Worm (Caenorhabditis elegans) whole organism, late embryonic: ENCODE results near the gene sox-2.
A peak's percentile ranks its signal among the peaks of the same experiment; 100 is the strongest.

Experiments
- C38D4.7 ChIP-seq: fragments of 200-800 bp; sonication (Bioruptor generic); optimal IDR thresholded peaks from 2 replicates; lab custom pipeline; 2018; ENCODE audit warnings: mild to moderate bottlenecking, missing genetic modification characterization, moderate library complexity, missing compliant biosample characterization
- F13H6.1 ChIP-seq: sonication (generic microtip); optimal IDR thresholded peaks from 2 replicates; lab custom pipeline; 2016; ENCODE audit warnings: missing genetic modification characterization, missing compliant biosample characterization
- K02D7.2 ChIP-seq: sonication (generic microtip); optimal IDR thresholded peaks from 2 replicates; lab custom pipeline; 2017; ENCODE audit warnings: mild to moderate bottlenecking, missing genetic modification characterization, missing compliant biosample characterization
- T23F11.4 ChIP-seq: fragments of 200-800 bp; sonication (Bioruptor generic); optimal IDR thresholded peaks from 2 replicates; lab custom pipeline; 2018; ENCODE audit warnings: mild to moderate bottlenecking, missing genetic modification characterization, missing compliant biosample characterization
- Y22D7AL.16 ChIP-seq: sonication (generic microtip); optimal IDR thresholded peaks from 2 replicates; lab custom pipeline; 2016; ENCODE audit warnings: missing genetic modification characterization, missing compliant biosample characterization
- ama-1 ChIP-seq: fragments of 150-350 bp; optimal IDR thresholded peaks from 2 replicates; lab custom pipeline; 2014
- ceh-18 ChIP-seq: sonication (generic microtip); optimal IDR thresholded peaks from 2 replicates; lab custom pipeline; 2016; ENCODE audit warnings: missing genetic modification characterization, missing compliant biosample characterization
- ceh-19 ChIP-seq: fragments of 200-800 bp; sonication (Bioruptor generic); optimal IDR thresholded peaks from 2 replicates; lab custom pipeline; 2018; ENCODE audit warnings: mild to moderate bottlenecking, missing genetic modification characterization, missing compliant biosample characterization
- ceh-2 ChIP-seq: sonication (generic microtip); optimal IDR thresholded peaks from 2 replicates; lab custom pipeline; 2016; ENCODE audit warnings: missing genotype, missing genetic modification characterization, missing compliant biosample characterization
- ceh-24 ChIP-seq: sonication (generic microtip); optimal IDR thresholded peaks from 2 replicates; lab custom pipeline; 2016; ENCODE audit warnings: mild to moderate bottlenecking, missing genetic modification characterization, missing compliant biosample characterization
- ceh-30 ChIP-seq: fragments of 150-350 bp; optimal IDR thresholded peaks from 2 replicates; lab custom pipeline; 2014; ENCODE audit warnings: missing biosample characterization, missing genetic modification characterization
- ceh-31 ChIP-seq: sonication (generic microtip); optimal IDR thresholded peaks from 2 replicates; lab custom pipeline; 2016; ENCODE audit warnings: missing genetic modification characterization, missing compliant biosample characterization
- ceh-34 ChIP-seq: sonication (generic microtip); optimal IDR thresholded peaks from 2 replicates; lab custom pipeline; 2016; ENCODE audit warnings: mild to moderate bottlenecking, missing genetic modification characterization, missing compliant biosample characterization
- ceh-45 ChIP-seq: fragments of 200-800 bp; sonication (Bioruptor generic); IDR thresholded peaks from 2 replicates; pipeline ENCODE4 v1.3.6; 2022; ENCODE audit warnings: missing genetic modification reagents, missing genetic modification characterization, missing compliant biosample characterization
- ceh-48 ChIP-seq: sonication (generic microtip); optimal IDR thresholded peaks from 2 replicates; lab custom pipeline; 2016; ENCODE audit warnings: missing genetic modification characterization, inconsistent platforms, missing compliant biosample characterization
- ceh-6 ChIP-seq: fragments of 200-800 bp; sonication (Bioruptor generic); optimal IDR thresholded peaks from 2 replicates; lab custom pipeline; 2018; ENCODE audit warnings: mild to moderate bottlenecking, missing genetic modification characterization, missing compliant biosample characterization
- ceh-9 ChIP-seq: sonication (generic microtip); optimal IDR thresholded peaks from 2 replicates; lab custom pipeline; 2016; ENCODE audit warnings: mild to moderate bottlenecking, missing genetic modification characterization, inconsistent platforms, missing compliant biosample characterization
- dve-1 ChIP-seq: sonication (generic microtip); optimal IDR thresholded peaks from 2 replicates; lab custom pipeline; 2017; ENCODE audit warnings: antibody characterized with exemption, mild to moderate bottlenecking, missing genetic modification characterization, missing compliant biosample characterization
- elt-2 ChIP-seq: sonication (generic microtip); optimal IDR thresholded peaks from 2 replicates; lab custom pipeline; 2016; ENCODE audit warnings: missing genetic modification reagents, missing genetic modification characterization, missing compliant biosample characterization
- ets-4 ChIP-seq: sonication (generic microtip); optimal IDR thresholded peaks from 2 replicates; lab custom pipeline; 2016; ENCODE audit warnings: missing genetic modification characterization, missing compliant biosample characterization
- fax-1 ChIP-seq: sonication (generic microtip); optimal IDR thresholded peaks from 2 replicates; lab custom pipeline; 2016; ENCODE audit warnings: missing genotype, missing genetic modification characterization, missing compliant biosample characterization
- gmeb-2 ChIP-seq: sonication (generic microtip); optimal IDR thresholded peaks from 2 replicates; lab custom pipeline; 2016; ENCODE audit warnings: missing genetic modification characterization, inconsistent platforms, missing compliant biosample characterization
- hlh-6 ChIP-seq: sonication (generic microtip); optimal IDR thresholded peaks from 2 replicates; lab custom pipeline; 2016; ENCODE audit warnings: missing genotype, missing genetic modification characterization, missing compliant biosample characterization
- hlh-8 ChIP-seq: sonication (generic microtip); optimal IDR thresholded peaks from 2 replicates; lab custom pipeline; 2016; ENCODE audit warnings: missing genotype, missing genetic modification characterization, missing compliant biosample characterization
- madf-2 ChIP-seq: sonication (generic microtip); optimal IDR thresholded peaks from 2 replicates; lab custom pipeline; 2017; ENCODE audit warnings: missing genetic modification characterization, missing compliant biosample characterization
- nfya-1 ChIP-seq: sonication (generic microtip); optimal IDR thresholded peaks from 2 replicates; lab custom pipeline; 2017; ENCODE audit warnings: missing genetic modification characterization, mild to moderate bottlenecking, missing compliant biosample characterization, antibody characterized with exemption, moderate library complexity
- nhr-11 ChIP-seq: fragments of 150-350 bp; optimal IDR thresholded peaks from 2 replicates; lab custom pipeline; 2014; ENCODE audit warnings: missing biosample characterization, missing genetic modification characterization
- odd-2 ChIP-seq: sonication (generic microtip); optimal IDR thresholded peaks from 2 replicates; lab custom pipeline; 2017; ENCODE audit warnings: antibody characterized with exemption, mild to moderate bottlenecking, missing genetic modification characterization, missing compliant biosample characterization
- pag-3 ChIP-seq: sonication (generic microtip); optimal IDR thresholded peaks from 2 replicates; lab custom pipeline; 2016; ENCODE audit warnings: missing compliant biosample characterization, missing genetic modification characterization, borderline replicate concordance
- pax-1 ChIP-seq: fragments of 150-350 bp; optimal IDR thresholded peaks from 2 replicates; lab custom pipeline; 2014; ENCODE audit warnings: missing biosample characterization, missing genetic modification characterization
- pha-2 ChIP-seq: sonication (generic microtip); optimal IDR thresholded peaks from 2 replicates; lab custom pipeline; 2017; ENCODE audit warnings: mild to moderate bottlenecking, missing genetic modification characterization, missing compliant biosample characterization
- pha-4 ChIP-seq: fragments of 150-350 bp; optimal IDR thresholded peaks from 2 replicates; lab custom pipeline; 2018; ENCODE audit warnings: missing biosample characterization, missing genetic modification reagents, missing genetic modification characterization
- ref-2 ChIP-seq: sonication (generic microtip); optimal IDR thresholded peaks from 2 replicates; lab custom pipeline; 2016; ENCODE audit warnings: missing genetic modification characterization, missing compliant biosample characterization
- sox-2 ChIP-seq: fragments of 200-800 bp; sonication (Bioruptor generic); IDR thresholded peaks from 2 replicates; pipeline ENCODE4 v1.3.6; 2022; ENCODE audit warnings: missing genetic modification reagents, missing genetic modification characterization, missing compliant biosample characterization
- unc-55 ChIP-seq: sonication (generic microtip); optimal IDR thresholded peaks from 2 replicates; lab custom pipeline; 2017; ENCODE audit warnings: missing biosample characterization, missing genetic modification reagents, missing genetic modification characterization
- unc-86 ChIP-seq: sonication (generic microtip); optimal IDR thresholded peaks from 2 replicates; lab custom pipeline; 2016; ENCODE audit warnings: missing genetic modification characterization, missing compliant biosample characterization
- zip-5 ChIP-seq: sonication (generic microtip); optimal IDR thresholded peaks from 2 replicates; lab custom pipeline; 2016; ENCODE audit warnings: missing genetic modification characterization, missing compliant biosample characterization

Gene sox-2

ce11 chrX:7469907-7470306, 6.4 kb upstream of the sox-2 start:
- TF ChIP-seq sox-2 (GFP tag; lab: Robert Waterston, UW) (peak; percentile 77; the same call in 1 of the 2 replicates), pha-2 (no peak), ceh-31 (tag; lab: Kevin White, UChicago) (peak; percentile 16)

- TF ChIP-seq madf-2 (tag; lab: Kevin White, UChicago) (no peak), gmeb-2 (tag; lab: Kevin White, UChicago) (no peak), pag-3 (no peak), zip-5 (tag; lab: Kevin White, UChicago) (no peak)
- TF ChIP-seq, all 69 proteins: peak for 0
These were observed 3.1 kb upstream of the sox-2 start for ce11 chrX:7466682-7467081.

- no peak for TF ChIP-seq ceh-48
- TF ChIP-seq ceh-30: no peak
- TF ChIP-seq nhr-11 (tag; lab: Kevin White, UChicago): no peak
- no peak for TF ChIP-seq ceh-19 (GFP tag; lab: Kevin White, UChicago)
- TF ChIP-seq ceh-34 (tag; lab: Kevin White, UChicago): peak; percentile 48
- peak; percentile 47 for TF ChIP-seq nfya-1 (tag; lab: Kevin White, UChicago)
- TF ChIP-seq ceh-18 (tag; lab: Kevin White, UChicago): no peak
- TF ChIP-seq Y22D7AL.16 (tag; lab: Kevin White, UChicago): no peak
- TF ChIP-seq K02D7.2 (tag; lab: Kevin White, UChicago): no peak
- TF ChIP-seq fax-1: no peak
- no peak for TF ChIP-seq elt-2 (tag; lab: Kevin White, UChicago)
- no peak for TF ChIP-seq pha-4 (tag; lab: Kevin White, UChicago)
- no peak for TF ChIP-seq hlh-8 (tag; lab: Kevin White, UChicago)
- no peak for TF ChIP-seq pag-3
- no peak for TF ChIP-seq ets-4 (tag; lab: Kevin White, UChicago)
- TF ChIP-seq ceh-2: no peak
- no peak for TF ChIP-seq ceh-6
These were observed 853 bp upstream of the sox-2 start for ce11 chrX:7464389-7464788.

ce11 chrX:7460516-7460915, 3.0 kb downstream of the sox-2 start:
- no peak for TF ChIP-seq odd-2
- TF ChIP-seq nfya-1 (tag; lab: Kevin White, UChicago): peak; percentile 93
- peak; percentile 2 for TF ChIP-seq ceh-34 (tag; lab: Kevin White, UChicago)
- no peak for TF ChIP-seq sox-2 (GFP tag; lab: Robert Waterston, UW)
- TF ChIP-seq ref-2 (tag; lab: Kevin White, UChicago): peak; percentile 47
- no peak for TF ChIP-seq elt-2 (tag; lab: Kevin White, UChicago)
- peak; percentile 67 for TF ChIP-seq ceh-31 (tag; lab: Kevin White, UChicago)
- TF ChIP-seq ceh-45 (GFP tag; lab: Robert Waterston, UW): no peak
- TF ChIP-seq pha-2: no peak
- TF ChIP-seq pax-1 (tag; lab: Kevin White, UChicago): no peak
- peak; percentile 19 for TF ChIP-seq hlh-6 (tag; lab: Kevin White, UChicago)

ce11 chrX:7457154-7457674, 6.3 kb downstream of the sox-2 start:
- TF ChIP-seq F13H6.1 (no peak), ceh-45 (GFP tag; lab: Robert Waterston, UW) (no peak), ceh-31 (tag; lab: Kevin White, UChicago) (peak; percentile 41), ref-2 (tag; lab: Kevin White, UChicago) (peak; percentile 48), dve-1 (tag; lab: Kevin White, UChicago) (no peak), Y22D7AL.16 (tag; lab: Kevin White, UChicago) (no peak), pha-2 (no peak), C38D4.7 (peak; percentile 3), gmeb-2 (tag; lab: Kevin White, UChicago) (no peak)

ce11 chrX:7455960-7456359, 7.6 kb downstream of the sox-2 start:
- TF ChIP-seq elt-2 (tag; lab: Kevin White, UChicago) (no peak), pag-3 (no peak), ref-2 (tag; lab: Kevin White, UChicago) (peak; percentile 87), ama-1 (lab: Kevin White, UChicago) (no peak), T23F11.4 (GFP tag; lab: Kevin White, UChicago) (peak; percentile 0), unc-86 (tag; lab: Kevin White, UChicago) (no peak), K02D7.2 (tag; lab: Kevin White, UChicago) (no peak), ceh-30 (no peak), ceh-9 (no peak), ceh-24 (tag; lab: Kevin White, UChicago) (no peak), sox-2 (GFP tag; lab: Robert Waterston, UW) (peak; percentile 30; the same call in 1 of the 2 replicates), ceh-31 (tag; lab: Kevin White, UChicago) (peak; percentile 47), ceh-6 (no peak), unc-55 (GFP tag; lab: Kevin White, UChicago) (no peak)
